Fruit fly (Drosophila melanogaster): ENCODE results near the gene CG17637.

DNA sequence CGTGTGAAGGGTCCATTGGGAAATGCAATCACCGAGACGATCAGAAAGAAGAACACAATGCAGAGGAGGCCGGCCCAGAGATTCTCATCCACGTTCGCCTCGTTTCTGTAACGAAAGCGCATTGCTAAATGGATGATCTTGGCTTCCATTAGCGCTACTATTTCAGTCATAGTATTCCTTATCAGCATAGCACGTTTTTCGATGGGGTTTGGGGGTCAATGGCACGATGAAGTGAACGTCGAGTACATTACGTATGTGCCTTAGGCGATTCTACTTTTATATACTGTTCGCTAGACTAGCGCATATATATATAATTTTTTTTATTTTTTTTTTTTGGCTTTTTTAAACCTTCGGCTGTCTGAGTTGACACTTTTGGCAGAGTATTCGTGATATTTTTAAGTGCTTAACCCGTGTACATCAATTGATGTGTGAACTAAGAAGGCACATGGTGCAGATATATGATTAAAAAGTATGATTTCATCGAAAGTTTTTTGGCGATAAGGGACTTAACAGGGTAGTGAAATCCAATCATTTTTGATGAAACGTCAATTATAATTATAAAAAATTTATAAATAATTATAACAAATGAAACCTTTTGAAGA is 20.5 kb downstream of the CG17637 start:
- no peak for TF ChIP-seq CG8478 (optimal IDR thresholded peaks at IDR 0.05)
- no peak for TF ChIP-seq CTCF (optimal IDR thresholded peaks at IDR 0.05)
